Worm (Caenorhabditis elegans): ENCODE data around the gene Y113G7B.15.

ce11 chrV:20237429-20237828, 3.8 kb upstream of the Y113G7B.15 start, which contains the start of gene sld-5:
- TF ChIP-seq zag-1 (tag; optimal IDR thresholded peaks at IDR 0.05) (no peak), nhr-237 (tag; optimal IDR thresholded peaks at IDR 0.05) (no peak), mml-1 (tag; optimal IDR thresholded peaks at IDR 0.05) (no peak), unc-62 (GFP tag; optimal IDR thresholded peaks at IDR 0.05) (no peak), nhr-77 (tag; optimal IDR thresholded peaks at IDR 0.05) (no peak), nhr-25 (tag; optimal IDR thresholded peaks at IDR 0.05) (no peak), skn-1 (tag; optimal IDR thresholded peaks at IDR 0.05) (no peak), ceh-28 (tag; optimal IDR thresholded peaks at IDR 0.05) (no peak), nhr-76 (tag; optimal IDR thresholded peaks at IDR 0.05) (no peak), snpc-4 (tag; optimal IDR thresholded peaks at IDR 0.05) (no peak), aly-2 (tag; optimal IDR thresholded peaks at IDR 0.05) (no peak), pha-4 (tag; optimal IDR thresholded peaks at IDR 0.05) (no peak)
